Worm (Caenorhabditis elegans) whole organism, mixed stage, embryonic: ENCODE measurements around the gene srt-16.

Source experiments
- ceh-39 ChIP-seq: fragments of 150-350 bp; optimal IDR thresholded peaks from 2 replicates; lab custom pipeline; 2014; ENCODE audit warnings: missing biosample characterization, missing genetic modification characterization
- lsy-2 ChIP-seq: fragments of 150-350 bp; optimal IDR thresholded peaks from 2 replicates; lab custom pipeline; 2014; ENCODE audit warnings: missing biosample characterization, missing genetic modification characterization
- nhr-237 ChIP-seq: fragments of 150-350 bp; optimal IDR thresholded peaks from 2 replicates; lab custom pipeline; 2014; ENCODE audit warnings: missing biosample characterization, missing genetic modification characterization
- snpc-4 ChIP-seq: fragments of 150-350 bp; optimal IDR thresholded peaks from 2 replicates; lab custom pipeline; 2014; ENCODE audit warnings: missing biosample characterization, missing genetic modification characterization
- unc-62 ChIP-seq: fragments of 150-350 bp; optimal IDR thresholded peaks from 2 replicates; lab custom pipeline; 2014; ENCODE audit warnings: missing biosample characterization, missing genetic modification reagents, missing genetic modification characterization
- ztf-11 ChIP-seq: fragments of 150-350 bp; optimal IDR thresholded peaks from 2 replicates; lab custom pipeline; 2014; ENCODE audit warnings: missing biosample characterization, missing genetic modification characterization

DNA sequence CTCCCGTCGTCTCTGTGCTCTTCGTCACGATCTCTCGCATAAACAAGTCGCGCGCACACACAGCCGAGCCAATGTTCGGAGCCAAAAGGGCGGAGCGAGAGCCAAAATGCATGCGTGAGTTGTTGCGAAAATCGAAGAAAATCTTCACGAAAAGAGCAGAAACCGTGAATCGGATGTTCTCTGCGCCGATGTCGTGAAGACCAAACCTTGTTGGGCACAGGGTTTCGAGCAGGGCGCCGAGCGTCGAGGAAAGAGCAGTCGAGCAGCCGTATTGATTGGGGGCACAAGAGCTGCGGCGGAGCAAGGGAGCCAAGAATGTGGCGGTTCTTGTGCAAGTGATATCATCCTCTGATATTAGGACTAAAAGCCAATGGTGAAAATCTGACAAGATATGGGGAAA lies 18.0 kb downstream of the srt-16 start:
- TF ChIP-seq ceh-39 (tag; lab: Kevin White, UChicago) (no peak), snpc-4 (tag; lab: Kevin White, UChicago) (no peak), lsy-2 (tag; lab: Kevin White, UChicago) (no peak), ztf-11 (tag; lab: Kevin White, UChicago) (no peak), unc-62 (no peak), nhr-237 (tag; lab: Kevin White, UChicago) (no peak)
